Fruit fly (Drosophila melanogaster): ENCODE results near the gene Meics.

DNA sequence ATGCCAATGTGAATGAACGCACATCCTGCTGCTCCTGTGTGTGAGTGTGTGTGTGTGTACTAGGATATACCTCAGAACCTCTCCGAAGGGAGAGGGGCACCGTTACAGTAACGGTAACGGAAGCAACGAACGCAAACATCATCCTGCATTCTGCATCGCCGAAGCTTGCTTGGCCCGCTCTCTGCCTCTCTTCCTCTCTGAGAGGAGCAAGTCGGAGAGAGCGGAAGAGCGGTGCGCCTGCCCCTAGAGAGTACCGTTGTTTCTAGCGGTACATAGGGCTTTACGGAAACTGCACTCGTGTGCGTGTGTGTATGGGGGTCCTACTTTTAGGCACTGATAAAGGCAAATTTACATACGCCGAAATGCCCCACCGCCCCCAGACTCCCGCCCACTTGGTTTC lies 26.8 kb upstream of the Meics start:
- TF ChIP-seq fru (GFP tag; optimal IDR thresholded peaks at IDR 0.05) (no peak), usp (GFP tag; optimal IDR thresholded peaks at IDR 0.05) (no peak), CG32264 (GFP tag; optimal IDR thresholded peaks at IDR 0.05) (no peak), ey (GFP tag; optimal IDR thresholded peaks at IDR 0.05) (no peak), foxo (GFP tag; optimal IDR thresholded peaks at IDR 0.05) (no peak), Myc (optimal IDR thresholded peaks at IDR 0.05) (no peak), Hnf4 (GFP tag; optimal IDR thresholded peaks at IDR 0.05) (no peak), psq (GFP tag; optimal IDR thresholded peaks at IDR 0.05) (no peak), Hr78 (GFP tag; optimal IDR thresholded peaks at IDR 0.05) (no peak), sage (GFP tag; optimal IDR thresholded peaks at IDR 0.05) (no peak), Dfd (GFP tag; optimal IDR thresholded peaks at IDR 0.05) (no peak), br (GFP tag; optimal IDR thresholded peaks at IDR 0.05) (no peak)
